Fruit fly (Drosophila melanogaster) whole organism, embryonic: ENCODE measurements around the gene CG17816.

Experiments used
- ATbp ChIP-seq: fragments of 200-800 bp; sonication (Bioruptor generic); optimal IDR thresholded peaks from 2 replicates; lab custom pipeline; 2017; ENCODE audit warnings: missing biosample characterization, mild to moderate bottlenecking, missing genetic modification characterization, missing genetic modification reagents
- B-H1 ChIP-seq: fragments of 200-800 bp; sonication (Bioruptor generic); IDR thresholded peaks from 3 replicates; pipeline ENCODE4 v1.3.6; 2022; ENCODE audit warnings: missing biosample characterization, missing genetic modification characterization
- CG10321 ChIP-seq: fragments of 200-800 bp; sonication (Bioruptor generic); IDR thresholded peaks from 2 replicates; pipeline ENCODE4 v1.3.6; 2022; ENCODE audit warnings: missing biosample characterization, missing genetic modification characterization
- CG11093 ChIP-seq: fragments of 200-800 bp; sonication (Bioruptor generic); IDR thresholded peaks from 3 replicates; pipeline ENCODE4 v1.3.6; 2022; ENCODE audit warnings: missing biosample characterization, missing genetic modification characterization
- CG12769 ChIP-seq: fragments of 200-800 bp; sonication (Bioruptor generic); optimal IDR thresholded peaks from 2 replicates; lab custom pipeline; 2019; ENCODE audit warnings: missing biosample characterization, mild to moderate bottlenecking, missing genetic modification characterization, moderate library complexity
- CG14014 ChIP-seq: fragments of 200-800 bp; sonication (Bioruptor generic); IDR thresholded peaks from 2 replicates; pipeline ENCODE4 v1.3.6; 2022; ENCODE audit warnings: missing biosample characterization, missing genetic modification characterization
- CG15696 ChIP-seq: fragments of 200-800 bp; sonication (Bioruptor generic); optimal IDR thresholded peaks from 2 replicates; lab custom pipeline; 2019; ENCODE audit warnings: missing biosample characterization, mild to moderate bottlenecking, missing genetic modification characterization, moderate library complexity
- CG17361 ChIP-seq: fragments of 200-800 bp; sonication (Bioruptor generic); IDR thresholded peaks from 3 replicates; pipeline ENCODE4 v1.3.6; 2022; ENCODE audit warnings: missing biosample characterization, missing genetic modification characterization
- CG17568 ChIP-seq: fragments of 200-800 bp; sonication (Bioruptor generic); optimal IDR thresholded peaks from 2 replicates; lab custom pipeline; 2018; ENCODE audit warnings: missing biosample characterization, mild to moderate bottlenecking, missing genetic modification characterization, moderate library complexity
- CG31224 ChIP-seq: fragments of 200-800 bp; sonication (Bioruptor generic); IDR thresholded peaks from 2 replicates; pipeline ENCODE4 v1.3.6; 2022; ENCODE audit warnings: missing biosample characterization, missing genetic modification characterization
- CG31388 ChIP-seq: fragments of 200-800 bp; sonication (Bioruptor generic); optimal IDR thresholded peaks from 2 replicates; lab custom pipeline; 2016; ENCODE audit warnings: missing biosample characterization, missing genetic modification characterization
- CG3163 ChIP-seq: fragments of 200-800 bp; sonication (Bioruptor generic); optimal IDR thresholded peaks from 3 replicates; lab custom pipeline; 2016; ENCODE audit warnings: missing biosample characterization, missing genetic modification characterization
- CG3838 ChIP-seq: fragments of 200-800 bp; sonication (Bioruptor generic); optimal IDR thresholded peaks from 3 replicates; lab custom pipeline; 2016; ENCODE audit warnings: missing biosample characterization, missing genetic modification characterization
- CG4282 ChIP-seq: fragments of 200-800 bp; sonication (Bioruptor generic); optimal IDR thresholded peaks from 2 replicates; lab custom pipeline; 2016; ENCODE audit warnings: missing biosample characterization, missing genetic modification characterization
- CG4820 ChIP-seq: fragments of 200-800 bp; sonication (Bioruptor generic); optimal IDR thresholded peaks from 3 replicates; lab custom pipeline; 2016; ENCODE audit warnings: missing biosample characterization, missing genetic modification characterization
- CG5180 ChIP-seq: fragments of 200-800 bp; sonication (Bioruptor generic); optimal IDR thresholded peaks from 3 replicates; lab custom pipeline; 2017; ENCODE audit warnings: missing biosample characterization, missing genetic modification characterization, mild to moderate bottlenecking, moderate library complexity, missing genetic modification reagents
- CG6683 ChIP-seq: fragments of 200-800 bp; sonication (Bioruptor generic); optimal IDR thresholded peaks from 2 replicates; lab custom pipeline; 2017; ENCODE audit warnings: missing biosample characterization, mild to moderate bottlenecking, missing genetic modification characterization, missing genetic modification reagents
- CG7271 ChIP-seq: fragments of 200-800 bp; sonication (Bioruptor generic); optimal IDR thresholded peaks from 2 replicates; lab custom pipeline; 2018; ENCODE audit warnings: missing biosample characterization, mild to moderate bottlenecking, missing genetic modification characterization, moderate library complexity
- CG7928 ChIP-seq: fragments of 200-800 bp; sonication (Bioruptor generic); optimal IDR thresholded peaks from 2 replicates; lab custom pipeline; 2017; ENCODE audit warnings: missing biosample characterization, mild to moderate bottlenecking, missing genetic modification characterization
- CHES-1-like ChIP-seq: fragments of 200-800 bp; sonication (Bioruptor generic); optimal IDR thresholded peaks from 2 replicates; lab custom pipeline; 2016; ENCODE audit warnings: missing biosample characterization, missing genetic modification characterization
- Doc2 ChIP-seq: fragments of 200-800 bp; sonication (Bioruptor generic); IDR thresholded peaks from 2 replicates; pipeline ENCODE4 v1.3.6; 2022; ENCODE audit warnings: missing biosample characterization, missing genetic modification characterization
- Dref ChIP-seq: fragments of 200-800 bp; sonication (Bioruptor generic); IDR thresholded peaks from 2 replicates; pipeline ENCODE4 v1.3.6; 2022; ENCODE audit warnings: missing biosample characterization, missing genetic modification characterization
- ERR ChIP-seq: fragments of 200-800 bp; sonication (Bioruptor generic); optimal IDR thresholded peaks from 2 replicates; lab custom pipeline; 2016; ENCODE audit warnings: missing biosample characterization, missing genetic modification characterization
- Ets65A ChIP-seq: fragments of 200-800 bp; sonication (Bioruptor generic); peaks from one replicate; lab custom pipeline; 2016; ENCODE audit warnings: missing biosample characterization, missing genetic modification characterization
- Lpt ChIP-seq: fragments of >200 bp; optimal IDR thresholded peaks from 2 replicates; lab custom pipeline; 2018; ENCODE audit warnings: missing biosample characterization, missing genetic modification characterization
- MBD-R2 ChIP-seq: fragments of 200-800 bp; sonication (Bioruptor generic); IDR thresholded peaks from 2 replicates; pipeline ENCODE4 v1.3.6; 2022; ENCODE audit warnings: missing biosample characterization, missing genetic modification characterization
- Oli ChIP-seq: fragments of 200-800 bp; sonication (Bioruptor generic); optimal IDR thresholded peaks from 2 replicates; lab custom pipeline; 2018; ENCODE audit warnings: missing biosample characterization, mild to moderate bottlenecking, missing genetic modification characterization, moderate library complexity
- Opbp ChIP-seq: fragments of 200-800 bp; sonication (Bioruptor generic); IDR thresholded peaks from 3 replicates; pipeline ENCODE4 v1.3.6; 2022; ENCODE audit warnings: missing biosample characterization, missing genetic modification characterization; ENCODE audit not compliant: partially characterized antibody
- Rx ChIP-seq: fragments of 200-800 bp; sonication (Bioruptor generic); IDR thresholded peaks from 2 replicates; pipeline ENCODE4 v1.3.6; 2022; ENCODE audit warnings: missing biosample characterization, missing genetic modification characterization
- Sox100B ChIP-seq: fragments of 200-800 bp; sonication (Bioruptor generic); optimal IDR thresholded peaks from 3 replicates; lab custom pipeline; 2018; ENCODE audit warnings: missing biosample characterization, mild to moderate bottlenecking, missing genetic modification characterization
- TFAM ChIP-seq: fragments of 200-800 bp; sonication (Bioruptor generic); optimal IDR thresholded peaks from 2 replicates; lab custom pipeline; 2017; ENCODE audit warnings: missing biosample characterization, missing genetic modification characterization, inconsistent platforms
- Usf ChIP-seq: fragments of 200-800 bp; sonication (Bioruptor generic); optimal IDR thresholded peaks from 2 replicates; lab custom pipeline; 2017; ENCODE audit warnings: missing genotype, missing biosample characterization, missing genetic modification characterization
- ara ChIP-seq: fragments of 200-800 bp; sonication (Bioruptor generic); IDR thresholded peaks from 2 replicates; pipeline ENCODE4 v1.3.6; 2022; ENCODE audit warnings: missing biosample characterization, missing genetic modification characterization
- bigmax ChIP-seq: fragments of 200-800 bp; sonication (Bioruptor generic); optimal IDR thresholded peaks from 2 replicates; lab custom pipeline; 2018; ENCODE audit warnings: missing biosample characterization, mild to moderate bottlenecking, missing genetic modification characterization
- chinmo ChIP-seq: fragments of 200-800 bp; sonication (Bioruptor generic); IDR thresholded peaks from 4 replicates; pipeline ENCODE4 v1.3.6; 2022; ENCODE audit warnings: missing biosample characterization, missing genetic modification characterization; ENCODE audit not compliant: partially characterized antibody
- chm ChIP-seq: fragments of 200-800 bp; sonication (Bioruptor generic); IDR thresholded peaks from 2 replicates; pipeline ENCODE4 v1.3.6; 2022; ENCODE audit warnings: missing biosample characterization, missing genetic modification characterization
- dmrt11E ChIP-seq: fragments of 200-800 bp; sonication (Bioruptor generic); optimal IDR thresholded peaks from 3 replicates; lab custom pipeline; 2018; ENCODE audit warnings: missing biosample characterization, mild to moderate bottlenecking, missing genetic modification characterization, moderate library complexity
- emc ChIP-seq: fragments of 200-800 bp; sonication (Bioruptor generic); optimal IDR thresholded peaks from 2 replicates; lab custom pipeline; 2016; ENCODE audit warnings: missing biosample characterization, missing genetic modification characterization
- ems ChIP-seq: fragments of 200-800 bp; sonication (Bioruptor generic); optimal IDR thresholded peaks from 3 replicates; lab custom pipeline; 2016; ENCODE audit warnings: missing biosample characterization, missing genetic modification characterization
- fu2 ChIP-seq: fragments of 200-800 bp; sonication (Bioruptor generic); optimal IDR thresholded peaks from 2 replicates; lab custom pipeline; 2016; ENCODE audit warnings: missing biosample characterization, missing genetic modification characterization
- insv ChIP-seq, 2 experiments: fragments of 200-800 bp; sonication (Bioruptor generic); optimal IDR thresholded peaks; 3 replicates each; lab custom pipeline; 2016 to 2018; ENCODE audit warnings: missing biosample characterization in 2 of 2, missing genetic modification characterization in 2 of 2
- jing ChIP-seq: fragments of 200-800 bp; sonication (Bioruptor generic); optimal IDR thresholded peaks from 2 replicates; lab custom pipeline; 2018; ENCODE audit warnings: missing biosample characterization, mild to moderate bottlenecking, missing genetic modification characterization
- knrl ChIP-seq: fragments of 200-800 bp; sonication (Bioruptor generic); IDR thresholded peaks from 3 replicates; pipeline ENCODE4 v1.3.6; 2022; ENCODE audit warnings: missing biosample characterization, missing genetic modification characterization; ENCODE audit not compliant: partially characterized antibody
- odd ChIP-seq: fragments of 200-800 bp; sonication (Bioruptor generic); optimal IDR thresholded peaks from 2 replicates; lab custom pipeline; 2017; ENCODE audit warnings: missing biosample characterization, mild to moderate bottlenecking, missing genetic modification characterization
- peb ChIP-seq: fragments of 200-800 bp; sonication (Bioruptor generic); IDR thresholded peaks from 2 replicates; pipeline ENCODE4 v1.3.6; 2022; ENCODE audit warnings: missing biosample characterization, missing genetic modification characterization
- ranshi ChIP-seq: fragments of 200-800 bp; sonication (Bioruptor generic); IDR thresholded peaks from 2 replicates; pipeline ENCODE4 v1.3.6; 2022; ENCODE audit warnings: missing biosample characterization, missing genetic modification characterization
- schlank ChIP-seq: fragments of 200-800 bp; sonication (Bioruptor generic); optimal IDR thresholded peaks from 2 replicates; lab custom pipeline; 2018; ENCODE audit warnings: missing biosample characterization, mild to moderate bottlenecking, missing genetic modification characterization
- scrt ChIP-seq: fragments of 200-800 bp; sonication (Bioruptor generic); optimal IDR thresholded peaks from 2 replicates; lab custom pipeline; 2018; ENCODE audit warnings: missing biosample characterization, mild to moderate bottlenecking, missing genetic modification characterization, moderate library complexity
- tap ChIP-seq: fragments of 200-800 bp; optimal IDR thresholded peaks from 3 replicates; lab custom pipeline; 2019; ENCODE audit warnings: missing biosample characterization, mild to moderate bottlenecking, missing genetic modification characterization, moderate library complexity
- tll ChIP-seq, 2 experiments: fragments of 200-800 bp in 1 of 2; fragments of >200 bp in 1 of 2; sonication (Bioruptor generic) in 1 of 2; optimal IDR thresholded peaks; 2 replicates each; lab custom pipeline; 2017 to 2019; ENCODE audit warnings: missing biosample characterization in 2 of 2, missing genetic modification characterization in 2 of 2, mild to moderate bottlenecking in 1 of 2, moderate library complexity in 1 of 2
- usp ChIP-seq: fragments of >200 bp; optimal IDR thresholded peaks from 2 replicates; lab custom pipeline; 2017; ENCODE audit warnings: missing biosample characterization, missing genetic modification characterization
- zen2 ChIP-seq: fragments of 200-800 bp; sonication (Bioruptor generic); IDR thresholded peaks from 3 replicates; pipeline ENCODE4 v1.3.6; 2022; ENCODE audit warnings: missing biosample characterization, missing genetic modification characterization; ENCODE audit not compliant: partially characterized antibody

The CG17816 gene

DNA sequence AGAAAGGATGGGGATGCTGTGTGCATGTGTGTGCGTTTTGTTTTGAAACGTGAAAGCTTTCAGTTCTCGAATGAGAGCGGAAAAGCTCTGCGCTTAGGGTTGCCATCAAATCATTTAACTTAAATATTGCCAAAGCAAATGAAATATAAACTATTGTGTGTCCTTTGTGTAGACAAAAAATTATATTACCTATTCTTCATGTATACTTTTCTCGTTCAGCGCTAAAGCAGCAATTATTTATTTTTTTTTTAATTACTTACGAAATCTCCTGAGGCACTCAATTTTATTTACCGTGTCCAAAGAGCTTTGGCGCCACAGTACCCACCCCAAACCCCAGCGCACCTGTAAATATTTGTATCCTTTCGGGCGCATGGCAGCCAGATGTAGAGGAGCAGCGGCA lies 65.0 kb downstream of the CG17816 start (continued):
- TF ChIP-seq zen2 (GFP tag; lab: Robert Waterston, UW) (no peak), Dref (GFP tag; lab: Robert Waterston, UW) (no peak), Sox100B (GFP tag; lab: Kevin White, UChicago) (peak; percentile 3), dmrt11E (tag; lab: Kevin White, UChicago) (no peak), Lpt (GFP tag; lab: Kevin White, UChicago) (no peak), bigmax (GFP tag; lab: Kevin White, UChicago) (no peak), CG4820 (GFP tag; lab: Kevin White, UChicago) (no peak), peb (GFP tag; lab: Robert Waterston, UW) (no peak), CG10321 (GFP tag; lab: Robert Waterston, UW) (no peak), usp (GFP tag; lab: Kevin White, UChicago) (no peak), CG12769 (tag; lab: Kevin White, UChicago) (no peak), MBD-R2 (GFP tag; lab: Robert Waterston, UW) (0 out of 2 replicates have a peak, but pooled peaks have one; percentile 27), CG6683 (peak; percentile 14), CG17568 (GFP tag; lab: Kevin White, UChicago) (no peak), CG7271 (tag; lab: Kevin White, UChicago) (no peak), insv (GFP tag; optimal IDR thresholded peaks at IDR 0.05; lab: Kevin White, UChicago) (no peak), tap (no peak), fu2 (no peak), Doc2 (GFP tag; lab: Robert Waterston, UW) (no peak), CG14014 (GFP tag; lab: Robert Waterston, UW) (no peak; the same call in 1 of the 2 replicates), schlank (no peak), Rx (GFP tag; lab: Robert Waterston, UW) (peak; percentile 27; the same call in 1 of the 2 replicates), ara (GFP tag; lab: Robert Waterston, UW) (no peak), CG3163 (no peak), Opbp (GFP tag; lab: Robert Waterston, UW) (no peak), Oli (tag; lab: Kevin White, UChicago) (peak; percentile 41), CHES-1-like (GFP tag; lab: Kevin White, UChicago) (no peak), CG31388 (GFP tag; lab: Kevin White, UChicago) (no peak), ranshi (GFP tag; lab: Robert Waterston, UW) (peak; percentile 54), scrt (GFP tag; lab: Kevin White, UChicago) (peak; percentile 39), knrl (GFP tag; lab: Robert Waterston, UW) (no peak), CG11093 (no peak), CG31224 (GFP tag; lab: Robert Waterston, UW) (no peak), odd (GFP tag; lab: Kevin White, UChicago) (no peak), TFAM (no peak), chinmo (GFP tag; lab: Robert Waterston, UW) (no peak), emc (GFP tag; lab: Kevin White, UChicago) (no peak), CG5180 (GFP tag; lab: Kevin White, UChicago) (no peak), CG17361 (GFP tag; lab: Robert Waterston, UW) (no peak), ems (GFP tag; lab: Kevin White, UChicago) (no peak), B-H1 (no peak), CG15696 (tag; lab: Kevin White, UChicago) (no peak), Ets65A (GFP tag; lab: Kevin White, UChicago) (peak; percentile 89), Usf (no peak), CG3838 (no peak), tll (GFP tag; optimal IDR thresholded peaks at IDR 0.05; lab: Kevin White, UChicago) (no peak), CG7928 (GFP tag; lab: Kevin White, UChicago) (no peak), CG4282 (GFP tag; lab: Kevin White, UChicago) (no peak), jing (GFP tag; lab: Kevin White, UChicago) (no peak), ATbp (peak; percentile 1), chm (GFP tag; lab: Robert Waterston, UW) (no peak), ERR (GFP tag; lab: Kevin White, UChicago) (no peak)
